Fruit fly (Drosophila melanogaster) whole organism, wandering third instar larva: Measurements from ENCODE around the gene inaF-C.

ENCODE experiments used
- Abd-B ChIP-seq: fragments of >200 bp; optimal IDR thresholded peaks from 2 replicates; lab custom pipeline; 2017; ENCODE audit warnings: missing biosample characterization, missing genetic modification characterization
- Dfd ChIP-seq: fragments of >200 bp; optimal IDR thresholded peaks from 2 replicates; lab custom pipeline; 2017; ENCODE audit warnings: missing biosample characterization, missing genetic modification characterization
- Mio ChIP-seq: sonication (Bioruptor generic); optimal IDR thresholded peaks from 2 replicates; lab custom pipeline; 2016; ENCODE audit warnings: missing biosample characterization, missing genetic modification characterization
- N ChIP-seq: fragments of >200 bp; optimal IDR thresholded peaks from 2 replicates; lab custom pipeline; 2018; ENCODE audit warnings: missing biosample characterization, missing external identifiers, missing genetic modification characterization
- psq ChIP-seq: fragments of 200-800 bp; sonication (Bioruptor generic); optimal IDR thresholded peaks from 3 replicates; lab custom pipeline; 2017; ENCODE audit warnings: missing biosample characterization, mild to moderate bottlenecking, missing genetic modification characterization, moderate library complexity
- sage ChIP-seq: fragments of 200-800 bp; sonication (Bioruptor generic); optimal IDR thresholded peaks from 2 replicates; lab custom pipeline; 2016; ENCODE audit warnings: missing biosample characterization, mild to moderate bottlenecking, missing genetic modification characterization
- usp ChIP-seq: fragments of >200 bp; optimal IDR thresholded peaks from 2 replicates; lab custom pipeline; 2017; ENCODE audit warnings: missing biosample characterization, missing genetic modification characterization
- woc ChIP-seq: sonication (Bioruptor generic); optimal IDR thresholded peaks from 2 replicates; lab custom pipeline; 2016; ENCODE audit warnings: missing biosample characterization, mild to moderate bottlenecking, missing genetic modification characterization

dm6 chrX:11728999-11729398 is 2.6 kb downstream of the inaF-C start, which contains the start of gene inaF-D:
- TF ChIP-seq Mio (GFP tag; lab: Kevin White, UChicago) (no peak), woc (GFP tag; lab: Kevin White, UChicago) (no peak), Dfd (GFP tag; lab: Kevin White, UChicago) (no peak), N (GFP tag; lab: Kevin White, UChicago) (no peak), usp (GFP tag; lab: Kevin White, UChicago) (no peak), sage (GFP tag; lab: Kevin White, UChicago) (no peak), Abd-B (GFP tag; lab: Kevin White, UChicago) (no peak), psq (no peak)
